Fruit fly (Drosophila melanogaster) whole organism, embryonic: ENCODE data around the gene CG34310.

Experiments
- B-H1 ChIP-seq: fragments of 200-800 bp; sonication (Bioruptor generic); IDR thresholded peaks from 3 replicates; pipeline ENCODE4 v1.3.6; 2022; ENCODE audit warnings: missing biosample characterization, missing genetic modification characterization
- CG10267 ChIP-seq: fragments of 200-800 bp; sonication (Bioruptor generic); optimal IDR thresholded peaks from 2 replicates; lab custom pipeline; 2018; ENCODE audit warnings: missing biosample characterization, mild to moderate bottlenecking, missing genetic modification characterization, moderate library complexity
- CG10654 ChIP-seq: fragments of 200-800 bp; sonication (Bioruptor generic); optimal IDR thresholded peaks from 2 replicates; lab custom pipeline; 2016; ENCODE audit warnings: missing biosample characterization, missing genetic modification characterization
- CG11093 ChIP-seq: fragments of 200-800 bp; sonication (Bioruptor generic); IDR thresholded peaks from 3 replicates; pipeline ENCODE4 v1.3.6; 2022; ENCODE audit warnings: missing biosample characterization, missing genetic modification characterization
- CG12942 ChIP-seq: fragments of 200-800 bp; sonication (Bioruptor generic); optimal IDR thresholded peaks from 3 replicates; lab custom pipeline; 2016; ENCODE audit warnings: missing biosample characterization, missing genetic modification characterization
- CG14441 ChIP-seq: fragments of 200-800 bp; sonication (Bioruptor generic); IDR thresholded peaks from 2 replicates; pipeline ENCODE4 v1.3.6; 2022; ENCODE audit warnings: missing biosample characterization, missing genetic modification characterization
- CG15479 ChIP-seq: fragments of 200-800 bp; sonication (Bioruptor generic); optimal IDR thresholded peaks from 3 replicates; lab custom pipeline; 2019; ENCODE audit warnings: missing biosample characterization, mild to moderate bottlenecking, missing genetic modification characterization, moderate library complexity
- CG15514 ChIP-seq: fragments of 200-800 bp; sonication (Bioruptor generic); optimal IDR thresholded peaks from 3 replicates; lab custom pipeline; 2017; ENCODE audit warnings: missing biosample characterization, missing genetic modification characterization, mild to moderate bottlenecking, moderate library complexity, missing genetic modification reagents
- CG16813 ChIP-seq: fragments of 200-800 bp; sonication (Bioruptor generic); IDR thresholded peaks from 3 replicates; pipeline ENCODE4 v1.3.6; 2022; ENCODE audit warnings: missing biosample characterization, missing genetic modification characterization; ENCODE audit not compliant: partially characterized antibody
- CG17186 ChIP-seq: fragments of 200-800 bp; sonication (Bioruptor generic); optimal IDR thresholded peaks from 3 replicates; lab custom pipeline; 2017; ENCODE audit warnings: missing biosample characterization, missing genetic modification reagents, missing genetic modification characterization
- CG17361 ChIP-seq: fragments of 200-800 bp; sonication (Bioruptor generic); IDR thresholded peaks from 3 replicates; pipeline ENCODE4 v1.3.6; 2022; ENCODE audit warnings: missing biosample characterization, missing genetic modification characterization
- CG1832 ChIP-seq: fragments of 200-800 bp; sonication (Bioruptor generic); optimal IDR thresholded peaks from 2 replicates; lab custom pipeline; 2017; ENCODE audit warnings: missing biosample characterization, mild to moderate bottlenecking, missing genetic modification characterization, inconsistent platforms
- CG2678 ChIP-seq: fragments of 200-800 bp; sonication (Bioruptor generic); optimal IDR thresholded peaks from 3 replicates; lab custom pipeline; 2019; ENCODE audit warnings: missing biosample characterization, mild to moderate bottlenecking, missing genetic modification characterization, moderate library complexity
- CG33557 ChIP-seq: fragments of 200-800 bp; sonication (Bioruptor generic); optimal IDR thresholded peaks from 2 replicates; lab custom pipeline; 2019; ENCODE audit warnings: missing biosample characterization, mild to moderate bottlenecking, missing genetic modification characterization, moderate library complexity
- CG34376 ChIP-seq: fragments of 200-800 bp; sonication (Bioruptor generic); optimal IDR thresholded peaks from 2 replicates; lab custom pipeline; 2018; ENCODE audit warnings: missing biosample characterization, mild to moderate bottlenecking, missing genetic modification characterization
- CG7556 ChIP-seq: fragments of 200-800 bp; sonication (Bioruptor generic); optimal IDR thresholded peaks from 2 replicates; lab custom pipeline; 2017; ENCODE audit warnings: missing biosample characterization, mild to moderate bottlenecking, missing genetic modification characterization
- CG7839 ChIP-seq: fragments of 200-800 bp; sonication (Bioruptor generic); optimal IDR thresholded peaks from 3 replicates; lab custom pipeline; 2018; ENCODE audit warnings: missing biosample characterization, mild to moderate bottlenecking, missing genetic modification characterization, moderate library complexity
- Dp ChIP-seq: fragments of 200-800 bp; sonication (Bioruptor generic); optimal IDR thresholded peaks from 2 replicates; lab custom pipeline; 2018; ENCODE audit warnings: missing biosample characterization, mild to moderate bottlenecking, missing genetic modification characterization, moderate library complexity
- E2f2 ChIP-seq: fragments of 200-800 bp; sonication (Bioruptor generic); IDR thresholded peaks from 2 replicates; pipeline ENCODE4 v1.3.6; 2022; ENCODE audit warnings: missing biosample characterization, missing genetic modification characterization
- Fer1 ChIP-seq: fragments of 200-800 bp; sonication (Bioruptor generic); optimal IDR thresholded peaks from 2 replicates; lab custom pipeline; 2017; ENCODE audit warnings: missing biosample characterization, mild to moderate bottlenecking, missing genetic modification characterization
- Hr78 ChIP-seq, 2 experiments: fragments of 200-800 bp in 1 of 2; fragments of >200 bp in 1 of 2; sonication (Bioruptor generic) in 1 of 2; optimal IDR thresholded peaks; 2 replicates each; lab custom pipeline; 2017 to 2019; ENCODE audit warnings: missing biosample characterization in 2 of 2, missing genetic modification characterization in 2 of 2, mild to moderate bottlenecking in 1 of 2, moderate library complexity in 1 of 2
- Hsf ChIP-seq: fragments of 200-800 bp; sonication (Bioruptor generic); optimal IDR thresholded peaks from 3 replicates; lab custom pipeline; 2016; ENCODE audit warnings: missing biosample characterization, missing genetic modification characterization
- NC2α ChIP-seq: fragments of 200-800 bp; sonication (Bioruptor generic); optimal IDR thresholded peaks from 2 replicates; lab custom pipeline; 2016; ENCODE audit warnings: missing biosample characterization, missing genetic modification characterization
- Ravus ChIP-seq: fragments of 200-800 bp; sonication (Bioruptor generic); IDR thresholded peaks from 2 replicates; pipeline ENCODE4 v1.3.6; 2022; ENCODE audit warnings: missing biosample characterization, missing genetic modification characterization
- Rfx ChIP-seq: fragments of 200-800 bp; sonication (Bioruptor generic); IDR thresholded peaks from 2 replicates; pipeline ENCODE4 v1.3.6; 2022; ENCODE audit warnings: missing biosample characterization, missing genetic modification characterization
- Sox102F ChIP-seq: fragments of 200-800 bp; sonication (Bioruptor generic); optimal IDR thresholded peaks from 2 replicates; lab custom pipeline; 2018; ENCODE audit warnings: missing biosample characterization, mild to moderate bottlenecking, missing genetic modification characterization, moderate library complexity
- Ssrp ChIP-seq: fragments of 200-800 bp; sonication (Bioruptor generic); optimal IDR thresholded peaks from 2 replicates; lab custom pipeline; 2018; ENCODE audit warnings: missing biosample characterization, mild to moderate bottlenecking, missing genetic modification characterization, moderate library complexity
- YL-1 ChIP-seq: fragments of 200-800 bp; sonication (Bioruptor generic); optimal IDR thresholded peaks from 3 replicates; lab custom pipeline; 2017; ENCODE audit warnings: missing biosample characterization, mild to moderate bottlenecking, missing genetic modification characterization
- ara ChIP-seq: fragments of 200-800 bp; sonication (Bioruptor generic); IDR thresholded peaks from 2 replicates; pipeline ENCODE4 v1.3.6; 2022; ENCODE audit warnings: missing biosample characterization, missing genetic modification characterization
- bab2 ChIP-seq: fragments of 200-800 bp; sonication (Bioruptor generic); optimal IDR thresholded peaks from 2 replicates; lab custom pipeline; 2016; ENCODE audit warnings: missing biosample characterization, missing genetic modification characterization
- bcd ChIP-seq: fragments of 200-800 bp; sonication (Bioruptor generic); optimal IDR thresholded peaks from 2 replicates; lab custom pipeline; 2017; ENCODE audit warnings: missing biosample characterization, mild to moderate bottlenecking, missing genetic modification characterization
- bigmax ChIP-seq: fragments of 200-800 bp; sonication (Bioruptor generic); optimal IDR thresholded peaks from 2 replicates; lab custom pipeline; 2018; ENCODE audit warnings: missing biosample characterization, mild to moderate bottlenecking, missing genetic modification characterization
- cad ChIP-seq: fragments of >200 bp; optimal IDR thresholded peaks from 2 replicates; lab custom pipeline; 2017; ENCODE audit warnings: missing biosample characterization, missing genetic modification characterization
- croc ChIP-seq: fragments of 200-800 bp; sonication (Bioruptor generic); conservative IDR thresholded peaks from 3 replicates; pipeline ENCODE4 v1.3.6; 2022; ENCODE audit warnings: missing biosample characterization, missing genetic modification characterization
- cwo ChIP-seq: fragments of 200-800 bp; sonication (Bioruptor generic); optimal IDR thresholded peaks from 3 replicates; lab custom pipeline; 2017; ENCODE audit warnings: missing biosample characterization, missing genetic modification characterization, mild to moderate bottlenecking, moderate library complexity, missing genetic modification reagents
- dan ChIP-seq: fragments of 200-800 bp; sonication (Bioruptor generic); IDR thresholded peaks from 2 replicates; pipeline ENCODE4 v1.3.6; 2022; ENCODE audit warnings: missing biosample characterization, missing genetic modification characterization
- disco-r ChIP-seq: fragments of 200-800 bp; sonication (Bioruptor generic); optimal IDR thresholded peaks from 2 replicates; lab custom pipeline; 2016; ENCODE audit warnings: missing biosample characterization, missing genetic modification characterization
- ems ChIP-seq: fragments of 200-800 bp; sonication (Bioruptor generic); optimal IDR thresholded peaks from 3 replicates; lab custom pipeline; 2016; ENCODE audit warnings: missing biosample characterization, missing genetic modification characterization
- fd96Cb ChIP-seq: fragments of 200-800 bp; sonication (Bioruptor generic); optimal IDR thresholded peaks from 2 replicates; lab custom pipeline; 2018; ENCODE audit warnings: missing biosample characterization, mild to moderate bottlenecking, missing genetic modification characterization, moderate library complexity
- h ChIP-seq: fragments of >200 bp; optimal IDR thresholded peaks from 2 replicates; lab custom pipeline; 2017
- ind ChIP-seq: fragments of 200-800 bp; sonication (Bioruptor generic); optimal IDR thresholded peaks from 3 replicates; lab custom pipeline; 2016; ENCODE audit warnings: missing biosample characterization, missing genetic modification characterization
- nmo ChIP-seq: fragments of 200-800 bp; sonication (Bioruptor generic); optimal IDR thresholded peaks from 2 replicates; lab custom pipeline; 2018; ENCODE audit warnings: missing biosample characterization, mild to moderate bottlenecking, missing genetic modification characterization, moderate library complexity
- peb ChIP-seq: fragments of 200-800 bp; sonication (Bioruptor generic); IDR thresholded peaks from 2 replicates; pipeline ENCODE4 v1.3.6; 2022; ENCODE audit warnings: missing biosample characterization, missing genetic modification characterization
- psq ChIP-seq: fragments of 200-800 bp; sonication (Bioruptor generic); optimal IDR thresholded peaks from 2 replicates; lab custom pipeline; 2017; ENCODE audit warnings: missing biosample characterization, missing genetic modification characterization
- ranshi ChIP-seq: fragments of 200-800 bp; sonication (Bioruptor generic); IDR thresholded peaks from 2 replicates; pipeline ENCODE4 v1.3.6; 2022; ENCODE audit warnings: missing biosample characterization, missing genetic modification characterization
- tgo ChIP-seq: fragments of 200-800 bp; sonication (Bioruptor generic); IDR thresholded peaks from 3 replicates; pipeline ENCODE4 v1.3.6; 2022; ENCODE audit warnings: missing biosample characterization, missing genetic modification characterization
- vvl ChIP-seq: fragments of 200-800 bp; sonication (Bioruptor generic); IDR thresholded peaks from 2 replicates; pipeline ENCODE4 v1.3.6; 2022; ENCODE audit warnings: missing biosample characterization, missing genetic modification characterization
- wdn ChIP-seq: fragments of 200-800 bp; sonication (Bioruptor generic); IDR thresholded peaks from 2 replicates; pipeline ENCODE4 v1.3.6; 2022; ENCODE audit warnings: missing biosample characterization, missing genetic modification characterization
- zfh2 ChIP-seq: fragments of 200-800 bp; sonication (Bioruptor generic); optimal IDR thresholded peaks from 2 replicates; lab custom pipeline; 2016; ENCODE audit warnings: missing biosample characterization, missing genetic modification characterization

CG34310 gene

dm6 chr2L:6673211-6674012, 9.9 kb downstream of the CG34310 start, which contains the start of gene Spn27A (continued):
- TF ChIP-seq Ravus (no peak), zfh2 (GFP tag; lab: Kevin White, UChicago) (peak; percentile 62), dan (GFP tag; lab: Robert Waterston, UW) (no peak), fd96Cb (peak; percentile 59), cwo (GFP tag; lab: Kevin White, UChicago) (peak; percentile 9), ind (GFP tag; lab: Kevin White, UChicago) (peak; percentile 29), h (lab: Kevin White, UChicago) (no peak), tgo (GFP tag; lab: Robert Waterston, UW) (peak; percentile 32; the same call in 1 of the 3 replicates), bab2 (GFP tag; lab: Kevin White, UChicago) (peak; percentile 59), bcd (GFP tag; lab: Kevin White, UChicago) (no peak), CG10654 (GFP tag; lab: Kevin White, UChicago) (peak; percentile 43), Hr78 (GFP tag; optimal IDR thresholded peaks at IDR 0.05; lab: Kevin White, UChicago) (no peak), Dp (peak; percentile 76), CG7839 (tag; lab: Kevin White, UChicago) (no peak), croc (GFP tag; lab: Robert Waterston, UW) (no peak), Hsf (GFP tag; lab: Kevin White, UChicago) (peak; percentile 68), E2f2 (GFP tag; lab: Robert Waterston, UW) (peak; percentile 82), CG33557 (peak; percentile 29), CG16813 (no peak), CG10267 (peak; percentile 95), CG14441 (GFP tag; lab: Robert Waterston, UW) (0 out of 2 replicates have a peak, but pooled peaks have one; percentile 14), CG17361 (GFP tag; lab: Robert Waterston, UW) (peak; percentile 81), Rfx (GFP tag; lab: Robert Waterston, UW) (peak; percentile 25; the same call in 1 of the 2 replicates), CG15479 (GFP tag; lab: Kevin White, UChicago) (no peak), Fer1 (GFP tag; lab: Kevin White, UChicago) (peak; percentile 46), ara (peak; percentile 8; the same call in 1 of the 2 replicates), wdn (GFP tag; lab: Robert Waterston, UW) (no peak), CG7556 (GFP tag; lab: Kevin White, UChicago) (peak; percentile 68), peb (no peak), CG2678 (tag; lab: Kevin White, UChicago) (peak; percentile 74), bigmax (peak; percentile 34), ranshi (GFP tag; lab: Robert Waterston, UW) (no peak), CG17186 (GFP tag; lab: Kevin White, UChicago) (peak; percentile 3), Sox102F (no peak), YL-1 (GFP tag; lab: Kevin White, UChicago) (peak; percentile 45), disco-r (GFP tag; lab: Kevin White, UChicago) (peak; percentile 53), vvl (GFP tag; lab: Robert Waterston, UW) (peak; percentile 93), cad (GFP tag; lab: Kevin White, UChicago) (no peak), Ssrp (tag; lab: Kevin White, UChicago) (peak; percentile 64), CG12942 (peak; percentile 36), nmo (GFP tag; lab: Kevin White, UChicago) (peak; percentile 77), CG1832 (GFP tag; lab: Kevin White, UChicago) (no peak), B-H1 (GFP tag; lab: Robert Waterston, UW) (0 out of 3 replicates have a peak, but pooled peaks have one; percentile 32), NC2α (GFP tag; lab: Kevin White, UChicago) (peak; percentile 51), CG15514 (peak; percentile 56), CG11093 (GFP tag; lab: Robert Waterston, UW) (no peak), psq (GFP tag; lab: Kevin White, UChicago) (no peak), CG34376 (peak; percentile 29), ems (GFP tag; lab: Kevin White, UChicago) (peak; percentile 27)
